Fruit fly (Drosophila melanogaster): ENCODE results near the gene CG13032.

DNA sequence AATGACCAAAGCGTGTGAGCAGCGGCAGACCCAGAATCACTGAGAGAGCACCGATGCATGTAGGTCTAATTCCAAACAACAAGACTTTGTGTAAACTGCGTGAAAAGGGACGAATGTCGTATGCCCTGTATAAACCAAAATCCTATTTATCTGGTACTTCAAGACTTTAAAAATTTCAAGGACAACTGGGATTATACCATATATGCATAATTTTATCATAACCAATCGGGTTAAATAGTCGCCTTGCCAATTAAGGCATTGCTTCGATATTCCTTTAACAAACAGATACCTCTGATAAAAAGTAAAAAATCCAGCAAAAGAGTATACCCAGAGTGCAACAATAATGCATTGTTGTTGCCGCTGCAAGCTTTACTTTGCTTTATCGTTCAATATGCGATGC, 9.2 kb downstream of the CG13032 start:
- TF ChIP-seq Gug (GFP tag; IDR thresholded peaks at IDR 0.05) (peak; percentile 32; the same call in 1 of the 2 replicates), eg (GFP tag; IDR thresholded peaks at IDR 0.05) (no peak), Ets96B (tag; optimal IDR thresholded peaks at IDR 0.05) (no peak), cyc (GFP tag; optimal IDR thresholded peaks at IDR 0.05) (no peak), Hr39 (GFP tag; optimal IDR thresholded peaks at IDR 0.05) (no peak), Sox14 (GFP tag; optimal IDR thresholded peaks at IDR 0.05) (peak; percentile 5), CG6792 (GFP tag; optimal IDR thresholded peaks at IDR 0.05) (no peak), CG3919 (GFP tag; optimal IDR thresholded peaks at IDR 0.05) (no peak), CG16779 (tag; optimal IDR thresholded peaks at IDR 0.05) (no peak), Eip78C (GFP tag) (peak; percentile 35), Sox102F (GFP tag; optimal IDR thresholded peaks at IDR 0.05) (no peak), Smox (GFP tag; optimal IDR thresholded peaks at IDR 0.05) (no peak), CG3032 (tag; optimal IDR thresholded peaks at IDR 0.05) (no peak), CG8119 (GFP tag; IDR thresholded peaks at IDR 0.05) (peak; percentile 40; the same call in 1 of the 3 replicates)
